Fruit fly (Drosophila melanogaster) whole organism, wandering third instar larva: ENCODE data around the gene Tim17b1.

ENCODE experiments used
- Abd-B ChIP-seq: fragments of >200 bp; optimal IDR thresholded peaks from 2 replicates; lab custom pipeline; 2017; ENCODE audit warnings: missing biosample characterization, missing genetic modification characterization
- CG32264 ChIP-seq: fragments of 200-800 bp; sonication (Bioruptor generic); optimal IDR thresholded peaks from 2 replicates; lab custom pipeline; 2016; ENCODE audit warnings: missing biosample characterization, missing genetic modification characterization
- CG9705 ChIP-seq: fragments of 200-800 bp; sonication (Bioruptor generic); optimal IDR thresholded peaks from 2 replicates; lab custom pipeline; 2018; ENCODE audit warnings: missing biosample characterization, mild to moderate bottlenecking, missing genetic modification characterization
- Dfd ChIP-seq: fragments of >200 bp; optimal IDR thresholded peaks from 2 replicates; lab custom pipeline; 2017; ENCODE audit warnings: missing biosample characterization, missing genetic modification characterization
- Dif ChIP-seq: fragments of 200-275, 200-300 bp; sonication (Bioruptor generic); optimal IDR thresholded peaks from 2 replicates; lab custom pipeline; 2018; ENCODE audit warnings: missing biosample characterization, missing genetic modification characterization; ENCODE audit not compliant: partially characterized antibody
- HLH106 ChIP-seq: fragments of 200-800 bp; optimal IDR thresholded peaks from 3 replicates; lab custom pipeline; 2019; ENCODE audit warnings: missing biosample characterization, mild to moderate bottlenecking, missing genetic modification characterization, moderate library complexity
- Jra ChIP-seq: sonication (Bioruptor generic); optimal IDR thresholded peaks from 2 replicates; lab custom pipeline; 2016; ENCODE audit warnings: missing biosample characterization, missing genetic modification characterization
- Mio ChIP-seq: sonication (Bioruptor generic); optimal IDR thresholded peaks from 2 replicates; lab custom pipeline; 2016; ENCODE audit warnings: missing biosample characterization, missing genetic modification characterization
- Myc ChIP-seq: fragments of >200 bp; optimal IDR thresholded peaks from 2 replicates; lab custom pipeline; 2017
- N ChIP-seq: fragments of >200 bp; optimal IDR thresholded peaks from 2 replicates; lab custom pipeline; 2018; ENCODE audit warnings: missing biosample characterization, missing external identifiers, missing genetic modification characterization
- OdsH ChIP-seq: fragments of 200-800 bp; sonication (Bioruptor generic); optimal IDR thresholded peaks from 2 replicates; lab custom pipeline; 2016; ENCODE audit warnings: missing biosample characterization, mild to moderate bottlenecking, missing genetic modification characterization
- Rel ChIP-seq, 2 experiments: fragments of 200-800 bp; sonication (Bioruptor generic) in 1 of 2; optimal IDR thresholded peaks; 2 replicates in 1 of 2; 3 replicates in 1 of 2; lab custom pipeline; 2016 to 2019; ENCODE audit warnings: mild to moderate bottlenecking in 2 of 2, missing biosample characterization in 2 of 2, missing genetic modification characterization in 2 of 2, moderate library complexity in 1 of 2
- Sp1 ChIP-seq: fragments of 200-800 bp; sonication (Bioruptor generic); optimal IDR thresholded peaks from 3 replicates; lab custom pipeline; 2019; ENCODE audit warnings: missing biosample characterization, mild to moderate bottlenecking, missing genetic modification characterization, moderate library complexity
- Vsx2 ChIP-seq: fragments of 200-300, 225-300 bp; sonication (Bioruptor generic); optimal IDR thresholded peaks from 2 replicates; lab custom pipeline; 2018; ENCODE audit warnings: missing biosample characterization, missing genetic modification characterization; ENCODE audit not compliant: partially characterized antibody
- br ChIP-seq: fragments of 200-800 bp; sonication (Bioruptor generic); optimal IDR thresholded peaks from 2 replicates; lab custom pipeline; 2016; ENCODE audit warnings: missing biosample characterization, missing genetic modification characterization
- brk ChIP-seq: fragments of 200-800 bp; sonication (Bioruptor generic); optimal IDR thresholded peaks from 2 replicates; lab custom pipeline; 2016; ENCODE audit warnings: missing biosample characterization, mild to moderate bottlenecking, missing genetic modification characterization
- dl ChIP-seq, 2 experiments: fragments of 175-275, 200-275 bp in 1 of 2; fragments of 200-275 bp in 1 of 2; sonication (Bioruptor generic); optimal IDR thresholded peaks; lab custom pipeline; 2018; ENCODE audit warnings: mild to moderate bottlenecking in 2 of 2, missing biosample characterization in 2 of 2, missing genetic modification characterization in 2 of 2, moderate library complexity in 2 of 2; ENCODE audit not compliant: partially characterized antibody in 2 of 2, insufficient read depth in 1 of 2
- dmrt93B ChIP-seq: fragments of 200-800 bp; sonication (Bioruptor generic); optimal IDR thresholded peaks from 2 replicates; lab custom pipeline; 2018; ENCODE audit warnings: missing biosample characterization, mild to moderate bottlenecking, missing genetic modification characterization
- dsf ChIP-seq: sonication (Bioruptor generic); optimal IDR thresholded peaks from 2 replicates; lab custom pipeline; 2016; ENCODE audit warnings: missing biosample characterization, missing genetic modification characterization, borderline replicate concordance
- ey ChIP-seq: fragments of 200-800 bp; sonication (Bioruptor generic); optimal IDR thresholded peaks from 2 replicates; lab custom pipeline; 2016; ENCODE audit warnings: missing biosample characterization, missing genetic modification characterization
- foxo ChIP-seq, 2 experiments: fragments of 200-800 bp; sonication (Bioruptor generic); optimal IDR thresholded peaks; 2 replicates in 1 of 2; 3 replicates in 1 of 2; lab custom pipeline; 2016 to 2017; ENCODE audit warnings: missing biosample characterization in 2 of 2, missing genetic modification characterization in 2 of 2
- fru ChIP-seq: fragments of 200-800 bp; sonication (Bioruptor generic); optimal IDR thresholded peaks from 3 replicates; lab custom pipeline; 2016; ENCODE audit warnings: missing biosample characterization, mild to moderate bottlenecking, missing genetic modification characterization
- h ChIP-seq: fragments of 200-800 bp; sonication (Bioruptor generic); optimal IDR thresholded peaks from 3 replicates; lab custom pipeline; 2016; ENCODE audit warnings: missing biosample characterization, mild to moderate bottlenecking, missing genetic modification characterization
- jim ChIP-seq: fragments of 175-275, 200-325 bp; sonication (Bioruptor generic); optimal IDR thresholded peaks from 2 replicates; lab custom pipeline; 2016; ENCODE audit warnings: missing biosample characterization, mild to moderate bottlenecking, missing genetic modification characterization
- lola ChIP-seq: fragments of >200 bp; optimal IDR thresholded peaks from 2 replicates; lab custom pipeline; 2017; ENCODE audit warnings: missing biosample characterization, missing genetic modification characterization
- pan ChIP-seq: fragments of >200 bp; optimal IDR thresholded peaks from 2 replicates; lab custom pipeline; 2017
- psq ChIP-seq: fragments of 200-800 bp; sonication (Bioruptor generic); optimal IDR thresholded peaks from 3 replicates; lab custom pipeline; 2017; ENCODE audit warnings: missing biosample characterization, mild to moderate bottlenecking, missing genetic modification characterization, moderate library complexity
- rgr ChIP-seq: fragments of 200-800 bp; sonication (Bioruptor generic); optimal IDR thresholded peaks from 3 replicates; lab custom pipeline; 2016; ENCODE audit warnings: missing biosample characterization, mild to moderate bottlenecking, missing genetic modification characterization
- sage ChIP-seq: fragments of 200-800 bp; sonication (Bioruptor generic); optimal IDR thresholded peaks from 2 replicates; lab custom pipeline; 2016; ENCODE audit warnings: missing biosample characterization, mild to moderate bottlenecking, missing genetic modification characterization
- sv ChIP-seq: fragments of 200-800 bp; sonication (Bioruptor generic); optimal IDR thresholded peaks from 3 replicates; lab custom pipeline; 2016; ENCODE audit warnings: missing biosample characterization, missing genetic modification characterization
- tai ChIP-seq: sonication (Bioruptor generic); optimal IDR thresholded peaks from 2 replicates; lab custom pipeline; 2016; ENCODE audit warnings: missing biosample characterization, missing genetic modification characterization
- usp ChIP-seq: fragments of >200 bp; optimal IDR thresholded peaks from 2 replicates; lab custom pipeline; 2017; ENCODE audit warnings: missing biosample characterization, missing genetic modification characterization

Tim17b1 gene

dm6 chr3R:5261996-5262535 is 37.9 kb upstream of the Tim17b1 start:
- TF ChIP-seq Myc: no peak
- TF ChIP-seq fru (GFP tag; lab: Kevin White, UChicago): peak; percentile 48
- TF ChIP-seq tai (GFP tag; lab: Kevin White, UChicago): no peak
- TF ChIP-seq HLH106 (tag; lab: Kevin White, UChicago): peak; percentile 14
- TF ChIP-seq OdsH (GFP tag; lab: Kevin White, UChicago): peak; percentile 26
- TF ChIP-seq sage: no peak
- peak; percentile 45 for TF ChIP-seq Jra
- peak; percentile 2 for TF ChIP-seq CG32264
- peak; percentile 38 for TF ChIP-seq br
- peak; percentile 15 for TF ChIP-seq psq (GFP tag; lab: Kevin White, UChicago)
- TF ChIP-seq foxo (GFP tag; optimal IDR thresholded peaks at IDR 0.05; lab: Kevin White, UChicago): peak in 1 of 2 experiments; percentile 37
- no peak for TF ChIP-seq dsf (GFP tag; lab: Kevin White, UChicago)
- TF ChIP-seq h (GFP tag; lab: Kevin White, UChicago): peak; percentile 53
- TF ChIP-seq Dfd (GFP tag; lab: Kevin White, UChicago): no peak
- peak; percentile 16 for TF ChIP-seq ey (GFP tag; lab: Kevin White, UChicago)
- TF ChIP-seq Vsx2 (GFP tag; lab: Kevin White, UChicago): no peak
- TF ChIP-seq jim (GFP tag; lab: Kevin White, UChicago): no peak
- no peak for TF ChIP-seq dl (GFP tag; optimal IDR thresholded peaks at IDR 0.05; lab: Kevin White, UChicago; ENCODE audit: insufficient read depth in 1 of 2, partially characterized antibody in 2 of 2)
- TF ChIP-seq N: no peak
- no peak for TF ChIP-seq CG9705 (GFP tag; lab: Kevin White, UChicago)

DNA sequence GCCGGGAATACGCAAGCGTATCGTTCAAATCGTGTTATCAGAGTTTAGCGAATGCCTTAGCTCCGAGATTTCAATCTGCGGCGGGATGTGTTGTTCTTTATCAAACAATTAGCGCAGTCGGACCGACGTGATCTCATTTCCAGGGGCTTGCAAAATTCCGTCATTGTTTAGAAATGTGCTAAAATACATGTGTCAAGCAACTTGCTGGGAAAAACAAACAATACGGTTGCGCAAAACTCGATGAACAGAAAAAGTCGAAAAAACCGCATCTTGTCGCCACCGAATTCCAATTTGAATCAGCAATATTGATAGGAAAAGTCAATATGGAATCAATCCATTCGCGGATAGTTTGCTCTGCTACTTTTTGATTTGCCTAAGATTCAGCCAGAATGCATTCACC is 37.4 kb upstream of the Tim17b1 start, which contains the start of gene Tim17a2:
Gene Tim17a2 (minus strand): TSS at position 101 of the 400 bp plus-strand sequence.
- TF ChIP-seq Abd-B (no peak), rgr (GFP tag; lab: Kevin White, UChicago) (no peak), jim (GFP tag; lab: Kevin White, UChicago) (no peak), dsf (GFP tag; lab: Kevin White, UChicago) (no peak), OdsH (GFP tag; lab: Kevin White, UChicago) (no peak), dmrt93B (GFP tag; lab: Kevin White, UChicago) (no peak), usp (GFP tag; lab: Kevin White, UChicago) (no peak), pan (lab: Kevin White, UChicago) (no peak), Mio (GFP tag; lab: Kevin White, UChicago) (no peak), tai (GFP tag; lab: Kevin White, UChicago) (no peak), fru (GFP tag; lab: Kevin White, UChicago) (no peak), h (GFP tag; lab: Kevin White, UChicago) (no peak), ey (GFP tag; lab: Kevin White, UChicago) (no peak), CG9705 (GFP tag; lab: Kevin White, UChicago) (no peak), br (no peak), lola (GFP tag; lab: Kevin White, UChicago) (no peak)

DNA sequence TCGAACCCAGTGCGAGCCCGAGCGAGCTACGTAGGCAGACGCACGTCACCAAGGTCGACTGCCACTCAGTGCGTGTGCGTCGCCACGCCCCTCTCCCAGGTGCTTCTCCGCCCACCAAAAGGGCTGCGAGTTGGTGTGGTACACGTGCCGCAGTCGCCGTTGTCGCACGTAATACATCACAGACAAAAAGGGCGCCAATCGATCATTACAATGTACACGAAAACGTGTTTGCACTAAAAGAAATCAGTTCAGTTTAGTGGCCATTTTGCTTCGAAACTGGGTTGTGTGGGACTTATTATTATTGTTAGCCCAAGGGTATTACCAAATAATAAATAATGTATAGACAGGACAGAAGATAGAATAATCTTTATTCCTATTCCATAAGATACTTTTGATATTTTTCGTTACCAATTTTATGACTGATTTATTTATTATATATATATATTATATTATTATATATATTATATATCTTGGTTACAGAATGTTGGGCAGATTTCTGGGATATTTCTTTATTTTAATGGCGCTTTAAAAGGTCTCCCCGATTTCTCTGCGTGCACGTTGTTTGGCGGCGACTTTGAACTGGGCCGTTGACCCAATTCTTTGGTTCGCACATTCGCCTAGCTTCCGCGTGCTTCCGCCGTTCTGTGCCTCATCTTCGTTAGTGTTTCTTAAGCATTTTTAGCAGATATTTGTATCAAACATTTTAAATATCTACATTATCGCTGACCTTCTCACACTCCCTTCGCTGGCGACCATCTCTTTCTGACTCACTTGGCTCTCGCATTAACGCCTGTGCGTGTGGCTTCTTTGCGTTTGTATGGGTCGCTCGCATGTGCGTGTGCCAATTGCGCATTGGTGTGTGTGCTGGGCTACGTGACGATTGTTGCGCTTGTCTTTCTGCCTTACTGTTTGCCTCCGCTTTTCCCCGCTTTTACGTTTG is 36.4 kb upstream of the Tim17b1 start:
- TF ChIP-seq sv (GFP tag; lab: Kevin White, UChicago): peak; percentile 37
- TF ChIP-seq dmrt93B (GFP tag; lab: Kevin White, UChicago): peak; percentile 22
- TF ChIP-seq ey (GFP tag; lab: Kevin White, UChicago): no peak
- peak; percentile 59 for TF ChIP-seq Sp1
- TF ChIP-seq Dif (GFP tag; lab: Kevin White, UChicago): peak; percentile 53
- no peak for TF ChIP-seq br
- peak in 1 of 2 experiments; percentile 46 for TF ChIP-seq foxo (GFP tag; optimal IDR thresholded peaks at IDR 0.05; lab: Kevin White, UChicago)
- TF ChIP-seq N: peak; percentile 17
- no peak for TF ChIP-seq Rel (GFP tag; optimal IDR thresholded peaks at IDR 0.05; lab: Kevin White, UChicago)
- peak; percentile 9 for TF ChIP-seq Rel (tag; optimal IDR thresholded peaks at IDR 0.05; lab: Kevin White, UChicago)
- peak; percentile 54 for TF ChIP-seq HLH106 (tag; lab: Kevin White, UChicago)
- peak; percentile 4 for TF ChIP-seq psq (GFP tag; lab: Kevin White, UChicago)
- no peak for TF ChIP-seq sage
- TF ChIP-seq dl (GFP tag; optimal IDR thresholded peaks at IDR 0.05; lab: Kevin White, UChicago; ENCODE audit: insufficient read depth in 1 of 2, partially characterized antibody in 2 of 2): peak in 1 of 2 experiments; percentile 27
- peak; percentile 16 for TF ChIP-seq brk
- TF ChIP-seq h (GFP tag; lab: Kevin White, UChicago): peak; percentile 36
